Worm (Caenorhabditis elegans) whole organism, L4/young adult: ENCODE data around the gene scl-26.

Experiments
- W03F9.2 ChIP-seq: fragments of 150-350 bp; optimal IDR thresholded peaks from 2 replicates; lab custom pipeline; 2014; ENCODE audit warnings: missing biosample characterization, missing genetic modification characterization
- dao-5 ChIP-seq: sonication (generic microtip); optimal IDR thresholded peaks from 2 replicates; lab custom pipeline; 2016; ENCODE audit warnings: missing genotype, missing genetic modification characterization, moderate library complexity, missing compliant biosample characterization
- him-1 ChIP-seq: sonication (generic microtip); optimal IDR thresholded peaks from 2 replicates; lab custom pipeline; 2016; ENCODE audit warnings: missing genotype, missing genetic modification reagents, missing genetic modification characterization, missing compliant biosample characterization

- TF ChIP-seq dao-5 (tag; lab: Kevin White, UChicago): no peak
- TF ChIP-seq W03F9.2 (tag; lab: Kevin White, UChicago): no peak
- no peak for TF ChIP-seq him-1 (tag; lab: Kevin White, UChicago)
Measured at ce11 chrV:7609698-7610420, 8.5 kb upstream of the scl-26 start, which contains the start of the genes folt-3 and clec-214.
